Fruit fly (Drosophila melanogaster) whole organism, prepupa: ENCODE measurements around the gene CG8051.

ENCODE experiments used
- CG10669 ChIP-seq: fragments of 200-800 bp; sonication (Bioruptor generic); optimal IDR thresholded peaks from 3 replicates; lab custom pipeline; 2018; ENCODE audit warnings: missing biosample characterization, mild to moderate bottlenecking, missing genetic modification characterization, moderate library complexity
- CG11294 ChIP-seq: fragments of 200-800 bp; sonication (Bioruptor generic); IDR thresholded peaks from 2 replicates; pipeline ENCODE4 v1.3.6; 2022; ENCODE audit warnings: missing biosample characterization, missing genetic modification characterization
- CG15336 ChIP-seq: fragments of 200-800 bp; sonication (Bioruptor generic); IDR thresholded peaks from 2 replicates; pipeline ENCODE4 v1.3.6; 2022; ENCODE audit warnings: missing biosample characterization, missing genetic modification characterization
- CG1621 ChIP-seq: fragments of 200-800 bp; sonication (Bioruptor generic); optimal IDR thresholded peaks from 3 replicates; lab custom pipeline; 2018; ENCODE audit warnings: missing biosample characterization, mild to moderate bottlenecking, missing genetic modification characterization
- CG16779 ChIP-seq: fragments of 200-800 bp; sonication (Bioruptor generic); optimal IDR thresholded peaks from 3 replicates; lab custom pipeline; 2017; ENCODE audit warnings: missing biosample characterization, mild to moderate bottlenecking, missing genetic modification characterization
- CG3032 ChIP-seq: fragments of 200-800 bp; optimal IDR thresholded peaks from 2 replicates; lab custom pipeline; 2019; ENCODE audit warnings: missing biosample characterization, mild to moderate bottlenecking, missing genetic modification characterization, moderate library complexity
- CG31627 ChIP-seq: fragments of 200-800 bp; sonication (Bioruptor generic); optimal IDR thresholded peaks from 3 replicates; lab custom pipeline; 2016; ENCODE audit warnings: missing biosample characterization, missing genetic modification characterization
- CG32006 ChIP-seq: fragments of 200-800 bp; sonication (Bioruptor generic); optimal IDR thresholded peaks from 3 replicates; lab custom pipeline; 2017; ENCODE audit warnings: missing biosample characterization, mild to moderate bottlenecking, missing genetic modification characterization
- CG6163 ChIP-seq: fragments of 200-800 bp; sonication (Bioruptor generic); IDR thresholded peaks from 3 replicates; pipeline ENCODE4 v1.3.6; 2022; ENCODE audit warnings: missing biosample characterization, missing genetic modification characterization
- CG6276 ChIP-seq: fragments of 200-800 bp; sonication (Bioruptor generic); optimal IDR thresholded peaks from 2 replicates; lab custom pipeline; 2017; ENCODE audit warnings: missing biosample characterization, mild to moderate bottlenecking, missing genetic modification characterization
- CG6808 ChIP-seq: fragments of 200-800 bp; sonication (Bioruptor generic); optimal IDR thresholded peaks from 3 replicates; lab custom pipeline; 2017; ENCODE audit warnings: missing biosample characterization, missing genetic modification characterization, mild to moderate bottlenecking, moderate library complexity, missing genetic modification reagents
- CG8119 ChIP-seq: fragments of 200-800 bp; sonication (Bioruptor generic); IDR thresholded peaks from 3 replicates; pipeline ENCODE4 v1.3.6; 2022; ENCODE audit warnings: missing biosample characterization, missing genetic modification characterization
- CG8632 ChIP-seq: fragments of 200-800 bp; sonication (Bioruptor generic); optimal IDR thresholded peaks from 3 replicates; lab custom pipeline; 2016; ENCODE audit warnings: missing biosample characterization, missing genetic modification characterization
- Eip75B ChIP-seq: fragments of 200-800 bp; sonication (Bioruptor generic); optimal IDR thresholded peaks from 3 replicates; lab custom pipeline; 2016; ENCODE audit warnings: missing biosample characterization, missing genetic modification characterization
- Eip78C ChIP-seq: fragments of 200-800 bp; sonication (Bioruptor generic); peaks from one replicate; lab custom pipeline; 2016; ENCODE audit warnings: missing biosample characterization, missing genetic modification characterization
- Ets21C ChIP-seq: fragments of 200-800 bp; sonication (Bioruptor generic); optimal IDR thresholded peaks from 3 replicates; lab custom pipeline; 2016; ENCODE audit warnings: missing biosample characterization, missing genetic modification characterization
- Hr39 ChIP-seq: fragments of 200-800 bp; sonication (Bioruptor generic); optimal IDR thresholded peaks from 2 replicates; lab custom pipeline; 2016; ENCODE audit warnings: missing biosample characterization, missing genetic modification characterization
- Lpt ChIP-seq: fragments of 200-800 bp; sonication (Bioruptor generic); optimal IDR thresholded peaks from 3 replicates; lab custom pipeline; 2016; ENCODE audit warnings: missing biosample characterization, missing genetic modification characterization
- Met ChIP-seq: fragments of 200-800 bp; sonication (Bioruptor generic); optimal IDR thresholded peaks from 3 replicates; lab custom pipeline; 2016; ENCODE audit warnings: missing biosample characterization, missing genetic modification characterization
- Smox ChIP-seq: fragments of 200-800 bp; sonication (Bioruptor generic); optimal IDR thresholded peaks from 3 replicates; lab custom pipeline; 2016; ENCODE audit warnings: missing biosample characterization, missing genetic modification characterization
- Sox102F ChIP-seq: fragments of 200-800 bp; sonication (Bioruptor generic); optimal IDR thresholded peaks from 2 replicates; lab custom pipeline; 2016; ENCODE audit warnings: missing biosample characterization, mild to moderate bottlenecking, missing genetic modification characterization
- Sox14 ChIP-seq: fragments of 200-800 bp; sonication (Bioruptor generic); optimal IDR thresholded peaks from 3 replicates; lab custom pipeline; 2016; ENCODE audit warnings: missing biosample characterization, missing genetic modification characterization
- acj6 ChIP-seq: fragments of 200-800 bp; sonication (Bioruptor generic); optimal IDR thresholded peaks from 3 replicates; lab custom pipeline; 2016; ENCODE audit warnings: missing biosample characterization, missing genetic modification characterization
- cyc ChIP-seq: fragments of 200-800 bp; sonication (Bioruptor generic); optimal IDR thresholded peaks from 3 replicates; lab custom pipeline; 2016; ENCODE audit warnings: missing biosample characterization, missing genetic modification characterization
- dac ChIP-seq: fragments of 200-800 bp; sonication (Bioruptor generic); optimal IDR thresholded peaks from 2 replicates; lab custom pipeline; 2017; ENCODE audit warnings: missing biosample characterization, mild to moderate bottlenecking, missing genetic modification characterization
- eg ChIP-seq: fragments of 200-800 bp; sonication (Bioruptor generic); IDR thresholded peaks from 3 replicates; pipeline ENCODE4 v1.3.6; 2022; ENCODE audit warnings: missing biosample characterization, missing genetic modification characterization
- esn ChIP-seq: fragments of 200-800 bp; sonication (Bioruptor generic); optimal IDR thresholded peaks from 2 replicates; lab custom pipeline; 2016; ENCODE audit warnings: missing biosample characterization, mild to moderate bottlenecking, missing genetic modification characterization, moderate library complexity
- fd59A ChIP-seq: fragments of 200-800 bp; sonication (Bioruptor generic); optimal IDR thresholded peaks from 2 replicates; lab custom pipeline; 2017; ENCODE audit warnings: missing biosample characterization, mild to moderate bottlenecking, missing genetic modification characterization, missing genetic modification reagents
- fd85E ChIP-seq: fragments of 200-800 bp; sonication (Bioruptor generic); optimal IDR thresholded peaks from 3 replicates; lab custom pipeline; 2016; ENCODE audit warnings: missing biosample characterization, missing genetic modification characterization
- fkh ChIP-seq: fragments of 200-800 bp; sonication (Bioruptor generic); optimal IDR thresholded peaks from 3 replicates; lab custom pipeline; 2017; ENCODE audit warnings: missing biosample characterization, mild to moderate bottlenecking, missing genetic modification characterization, moderate library complexity
- lz ChIP-seq: fragments of 200-800 bp; sonication (Bioruptor generic); optimal IDR thresholded peaks from 3 replicates; lab custom pipeline; 2016; ENCODE audit warnings: missing biosample characterization, missing genetic modification characterization
- net ChIP-seq: fragments of 200-800 bp; sonication (Bioruptor generic); optimal IDR thresholded peaks from 3 replicates; lab custom pipeline; 2016; ENCODE audit warnings: missing biosample characterization, missing genetic modification characterization
- pdm3 ChIP-seq: fragments of 200-800 bp; sonication (Bioruptor generic); optimal IDR thresholded peaks from 3 replicates; lab custom pipeline; 2016; ENCODE audit warnings: missing biosample characterization, missing genetic modification characterization
- ss ChIP-seq, 2 experiments: fragments of 200-800 bp; sonication (Bioruptor generic); optimal IDR thresholded peaks; 2 replicates in 1 of 2; 3 replicates in 1 of 2; lab custom pipeline; 2017 to 2018; ENCODE audit warnings: mild to moderate bottlenecking in 2 of 2, missing biosample characterization in 2 of 2, missing genetic modification characterization in 2 of 2, moderate library complexity in 1 of 2
- svp ChIP-seq: fragments of 200-800 bp; sonication (Bioruptor generic); peaks from one replicate; lab custom pipeline; 2016; ENCODE audit warnings: missing biosample characterization, missing genetic modification characterization
- topi ChIP-seq: fragments of 200-800 bp; sonication (Bioruptor generic); optimal IDR thresholded peaks from 3 replicates; lab custom pipeline; 2016; ENCODE audit warnings: missing biosample characterization, missing genetic modification characterization
- vri ChIP-seq: fragments of 200-800 bp; sonication (Bioruptor generic); optimal IDR thresholded peaks from 3 replicates; lab custom pipeline; 2016; ENCODE audit warnings: missing biosample characterization, mild to moderate bottlenecking, missing genetic modification characterization

CG8051 gene

DNA sequence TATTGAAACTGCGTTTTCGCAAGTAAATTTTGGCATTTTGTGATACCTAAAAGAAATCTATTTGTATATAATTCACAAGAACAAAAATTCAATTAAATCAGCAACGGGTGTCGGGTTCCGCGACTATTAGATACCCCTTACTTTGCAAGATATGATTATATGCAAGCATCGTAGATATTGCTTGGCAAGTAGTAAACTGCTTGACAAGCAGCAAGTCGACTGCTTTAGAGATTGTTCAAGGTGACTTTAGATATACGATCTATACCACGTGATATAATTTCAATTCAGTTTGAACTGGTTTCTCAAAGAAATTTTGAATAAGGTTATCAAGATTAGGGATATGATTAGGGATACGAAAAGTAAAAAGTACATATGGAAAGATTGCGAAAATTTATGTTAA lies 29.3 kb downstream of the CG8051 start:
- TF ChIP-seq CG15336 (GFP tag; lab: Robert Waterston, UW) (no peak), acj6 (no peak), CG16779 (tag; lab: Kevin White, UChicago) (no peak), CG11294 (GFP tag; lab: Robert Waterston, UW) (no peak), ss (GFP tag; optimal IDR thresholded peaks at IDR 0.05; lab: Kevin White, UChicago) (no peak), Eip78C (no peak), Smox (no peak), fd59A (GFP tag; lab: Kevin White, UChicago) (no peak), CG3032 (tag; lab: Kevin White, UChicago) (no peak), CG6808 (GFP tag; lab: Kevin White, UChicago) (no peak), Lpt (no peak), Ets21C (GFP tag; lab: Kevin White, UChicago) (no peak), svp (no peak), lz (GFP tag; lab: Kevin White, UChicago) (no peak), topi (no peak), Hr39 (GFP tag; lab: Kevin White, UChicago) (no peak), CG8632 (no peak), Met (no peak), net (no peak), CG8119 (GFP tag; lab: Robert Waterston, UW) (no peak)

DNA sequence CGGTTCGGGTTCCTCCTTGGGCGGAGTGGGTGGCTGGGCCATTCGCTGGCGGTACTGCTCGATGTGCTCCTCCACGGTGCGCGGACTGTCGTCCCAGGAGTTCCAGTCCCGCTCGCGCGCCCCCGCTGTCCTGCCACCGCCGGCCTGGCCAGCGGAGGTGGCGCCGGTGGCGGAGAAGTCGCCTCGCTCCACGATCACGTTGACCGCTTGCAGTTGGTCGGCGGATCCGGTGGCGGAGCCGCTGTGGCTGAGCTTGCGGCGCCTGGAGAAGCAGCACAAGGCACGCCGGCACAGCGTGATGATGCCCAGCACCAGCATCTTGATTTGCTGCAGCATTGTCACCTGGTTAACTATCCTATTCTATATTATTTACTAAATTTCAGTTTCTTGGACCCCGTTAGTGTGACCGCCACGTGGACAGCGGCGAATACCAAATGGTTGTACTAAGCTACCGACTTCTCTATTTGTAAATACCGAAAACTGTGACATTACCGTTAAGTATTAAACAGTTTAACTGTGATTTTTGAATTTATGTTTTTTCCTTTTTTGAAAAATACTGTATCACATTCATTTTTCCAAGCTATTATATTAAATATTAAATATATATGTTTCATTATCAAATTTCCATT lies 31.1 kb downstream of the CG8051 start, which contains the start of the genes CG32537 and CG32536:
Gene CG32537 (minus strand): TSS at position 51 of the 629 bp plus-strand sequence.
Gene CG32536 (minus strand): TSS at position 410 of the 629 bp plus-strand sequence.
- TF ChIP-seq lz (GFP tag; lab: Kevin White, UChicago), result no peak
- TF ChIP-seq Eip78C, result peak; percentile 34

DNA sequence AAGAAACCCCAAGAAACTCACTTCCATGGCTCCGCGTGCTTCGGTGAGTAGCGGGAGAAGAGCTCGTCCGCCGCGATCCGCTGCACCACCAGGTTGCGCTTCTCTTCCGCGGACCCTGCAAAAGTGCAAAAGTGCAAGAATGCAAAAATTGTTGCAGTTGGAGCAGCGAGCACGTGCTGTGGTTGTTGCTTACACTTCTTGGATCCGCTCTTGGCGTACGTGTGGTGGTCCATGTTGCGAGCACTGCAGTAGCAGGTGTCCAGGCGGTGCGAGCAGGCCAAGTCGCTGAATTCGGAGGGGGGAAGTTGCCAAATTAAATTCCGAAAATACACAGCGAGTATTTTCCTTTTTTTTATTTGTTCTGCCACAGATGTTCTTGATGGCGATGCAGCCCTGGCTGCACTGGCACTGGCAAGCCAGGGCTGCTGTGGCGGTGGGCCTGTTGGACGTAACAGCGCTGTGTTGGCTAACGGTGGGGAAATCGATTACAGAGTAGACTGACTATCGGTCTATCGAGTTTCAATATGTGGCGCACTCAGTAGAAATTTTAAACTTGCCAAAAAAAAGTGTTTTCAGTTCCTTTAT lies 39.1 kb downstream of the CG8051 start, which contains the start of gene CG8010:
Gene CG8010 (minus strand): TSS at position 413 of the 585 bp plus-strand sequence.
- TF ChIP-seq dac (GFP tag; lab: Kevin White, UChicago) (no peak), Sox102F (GFP tag; lab: Kevin White, UChicago) (no peak), pdm3 (GFP tag; lab: Kevin White, UChicago) (no peak), CG6163 (GFP tag; lab: Robert Waterston, UW) (peak; percentile 32; the same call in 1 of the 3 replicates), Lpt (no peak), Eip78C (peak; percentile 41), esn (GFP tag; lab: Kevin White, UChicago) (peak; percentile 35), vri (GFP tag; lab: Kevin White, UChicago) (no peak), eg (GFP tag; lab: Robert Waterston, UW) (peak; percentile 58; the same call in 1 of the 3 replicates), Sox14 (GFP tag; lab: Kevin White, UChicago) (peak; percentile 42), CG31627 (peak; percentile 5), net (no peak), fkh (GFP tag; lab: Kevin White, UChicago) (peak; percentile 76), CG6276 (GFP tag; lab: Kevin White, UChicago) (no peak), fd85E (GFP tag; lab: Kevin White, UChicago) (no peak), CG1621 (tag; lab: Kevin White, UChicago) (no peak), lz (GFP tag; lab: Kevin White, UChicago) (peak; percentile 3), cyc (peak; percentile 42), ss (GFP tag; optimal IDR thresholded peaks at IDR 0.05; lab: Kevin White, UChicago) (no peak), CG32006 (GFP tag; lab: Kevin White, UChicago) (no peak), Eip75B (GFP tag; lab: Kevin White, UChicago) (no peak), CG10669 (GFP tag; lab: Kevin White, UChicago) (no peak)
